Worm (Caenorhabditis elegans) whole organism, L1 larva: Measurements from ENCODE around the gene ZK666.8.

Source experiments
- pqm-1 ChIP-seq: sonication (generic microtip); optimal IDR thresholded peaks from 3 replicates; lab custom pipeline; 2017; ENCODE audit warnings: missing biosample characterization, missing genetic modification characterization
- ztf-4 ChIP-seq: fragments of 150-350 bp; optimal IDR thresholded peaks from 2 replicates; lab custom pipeline; 2014; ENCODE audit warnings: missing biosample characterization, missing genetic modification characterization

DNA sequence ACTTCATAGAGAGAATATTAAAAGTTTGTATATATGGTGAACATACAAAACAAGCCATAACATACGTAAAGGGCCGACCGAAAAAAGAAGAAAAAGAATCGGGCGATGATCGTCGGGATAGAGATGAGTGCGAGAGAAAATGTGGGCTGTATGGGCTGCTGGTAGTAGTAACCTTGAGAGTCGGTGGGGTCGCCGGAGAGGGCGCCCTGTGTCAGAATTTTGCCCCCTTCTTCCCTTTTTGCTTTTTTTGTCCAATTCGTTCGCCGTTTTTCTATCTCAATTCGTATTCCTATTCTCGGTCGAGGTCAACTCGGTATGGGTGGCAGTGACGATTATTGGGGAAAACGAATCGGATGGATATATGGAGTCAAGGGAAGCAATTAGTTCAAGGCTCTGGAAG, 13.0 kb upstream of the ZK666.8 start:
- TF ChIP-seq pqm-1 (tag; lab: Kevin White, UChicago) (no peak), ztf-4 (tag; lab: Kevin White, UChicago) (no peak)
